Worm (Caenorhabditis elegans) whole organism, L2 larva: Measurements from ENCODE around the gene ref-2.

Source experiments
- C34F6.9 ChIP-seq: fragments of 150-350 bp; optimal IDR thresholded peaks from 2 replicates; lab custom pipeline; 2014; ENCODE audit warnings: missing biosample characterization, missing genetic modification characterization
- F13H6.1 ChIP-seq: sonication (generic microtip); optimal IDR thresholded peaks from 2 replicates; lab custom pipeline; 2016; ENCODE audit warnings: missing genetic modification characterization, missing compliant biosample characterization
- Y55F3AM.14 ChIP-seq: fragments of 200-800 bp; sonication (Bioruptor generic); optimal IDR thresholded peaks from 2 replicates; lab custom pipeline; 2018; ENCODE audit warnings: mild to moderate bottlenecking, missing genetic modification characterization, missing compliant biosample characterization
- ZK546.5 ChIP-seq: sonication (generic microtip); optimal IDR thresholded peaks from 2 replicates; lab custom pipeline; 2017; ENCODE audit warnings: missing biosample characterization, missing genetic modification characterization
- alr-1 ChIP-seq: fragments of 150-350 bp; optimal IDR thresholded peaks from 2 replicates; lab custom pipeline; 2014; ENCODE audit warnings: missing biosample characterization, missing genetic modification characterization
- aly-2 ChIP-seq: fragments of 150-350 bp; optimal IDR thresholded peaks from 2 replicates; lab custom pipeline; 2014; ENCODE audit warnings: missing biosample characterization, missing genetic modification characterization
- blmp-1 ChIP-seq: sonication (generic microtip); optimal IDR thresholded peaks from 2 replicates; lab custom pipeline; 2017; ENCODE audit warnings: missing genetic modification characterization, mild to moderate bottlenecking, missing compliant biosample characterization, antibody characterized with exemption, moderate library complexity; ENCODE audit not compliant: insufficient read depth
- ceh-16 ChIP-seq: fragments of 150-350 bp; optimal IDR thresholded peaks from 2 replicates; lab custom pipeline; 2014; ENCODE audit warnings: missing biosample characterization, missing genetic modification characterization
- ceh-82 ChIP-seq: fragments of 150-350 bp; optimal IDR thresholded peaks from 2 replicates; lab custom pipeline; 2014; ENCODE audit warnings: missing biosample characterization, missing genetic modification characterization
- crh-2 ChIP-seq: sonication (generic microtip); optimal IDR thresholded peaks from 2 replicates; lab custom pipeline; 2017; ENCODE audit warnings: missing biosample characterization, missing genetic modification characterization
- dmd-4 ChIP-seq: sonication (generic microtip); optimal IDR thresholded peaks from 2 replicates; lab custom pipeline; 2017; ENCODE audit warnings: missing biosample characterization, missing genetic modification characterization
- egl-27 ChIP-seq: sonication (generic microtip); optimal IDR thresholded peaks from 3 replicates; lab custom pipeline; 2017; ENCODE audit warnings: missing biosample characterization, missing genetic modification reagents, missing genetic modification characterization
- elt-3 ChIP-seq: sonication (generic microtip); optimal IDR thresholded peaks from 2 replicates; lab custom pipeline; 2017; ENCODE audit warnings: missing biosample characterization, missing genetic modification characterization
- fos-1 ChIP-seq: fragments of 150-350 bp; optimal IDR thresholded peaks from 2 replicates; lab custom pipeline; 2014; ENCODE audit warnings: missing biosample characterization, missing genetic modification characterization
- gmeb-1 ChIP-seq: fragments of 150-350 bp; optimal IDR thresholded peaks from 2 replicates; lab custom pipeline; 2014; ENCODE audit warnings: missing biosample characterization, missing genetic modification characterization
- lsy-2 ChIP-seq, 2 experiments: fragments of 150-350 bp in 1 of 2; sonication (generic microtip) in 1 of 2; optimal IDR thresholded peaks; 2 replicates each; lab custom pipeline; 2014 to 2017; ENCODE audit warnings: missing biosample characterization in 2 of 2, missing genetic modification characterization in 2 of 2
- mab-5 ChIP-seq: fragments of 150-350 bp; optimal IDR thresholded peaks from 2 replicates; lab custom pipeline; 2014; ENCODE audit warnings: missing biosample characterization, missing genetic modification characterization
- mbf-1 ChIP-seq: sonication (generic microtip); optimal IDR thresholded peaks from 2 replicates; lab custom pipeline; 2017; ENCODE audit warnings: missing biosample characterization, missing genetic modification characterization
- nhr-10 ChIP-seq: sonication (generic microtip); optimal IDR thresholded peaks from 2 replicates; lab custom pipeline; 2017; ENCODE audit warnings: missing biosample characterization, missing genetic modification characterization
- nhr-11 ChIP-seq: fragments of 150-350 bp; optimal IDR thresholded peaks from 2 replicates; lab custom pipeline; 2014; ENCODE audit warnings: missing biosample characterization, missing genetic modification characterization
- nhr-23 ChIP-seq: fragments of 150-350 bp; optimal IDR thresholded peaks from 2 replicates; lab custom pipeline; 2014; ENCODE audit warnings: missing biosample characterization, missing genetic modification reagents, missing genetic modification characterization
- nhr-237 ChIP-seq: fragments of 150-350 bp; optimal IDR thresholded peaks from 2 replicates; lab custom pipeline; 2014; ENCODE audit warnings: missing biosample characterization, missing genetic modification characterization
- nhr-6 ChIP-seq: fragments of 150-350 bp; optimal IDR thresholded peaks from 2 replicates; lab custom pipeline; 2014; ENCODE audit warnings: missing biosample characterization, missing genetic modification characterization
- sem-4 ChIP-seq: fragments of 150-350 bp; optimal IDR thresholded peaks from 2 replicates; lab custom pipeline; 2014; ENCODE audit warnings: missing biosample characterization, missing genetic modification reagents, missing genetic modification characterization
- skn-1 ChIP-seq: sonication (generic microtip); optimal IDR thresholded peaks from 2 replicates; lab custom pipeline; 2017; ENCODE audit warnings: missing biosample characterization, missing genetic modification characterization
- sma-3 ChIP-seq: sonication (generic microtip); optimal IDR thresholded peaks from 2 replicates; lab custom pipeline; 2016; ENCODE audit warnings: missing genetic modification reagents, missing genetic modification characterization, missing compliant biosample characterization
- sma-9 ChIP-seq, 2 experiments: fragments of 150-350 bp in 1 of 2; sonication (generic microtip) in 1 of 2; optimal IDR thresholded peaks; 2 replicates each; lab custom pipeline; 2014 to 2016; ENCODE audit warnings: missing genetic modification characterization in 2 of 2, mild to moderate bottlenecking in 1 of 2, missing biosample characterization in 1 of 2, missing compliant biosample characterization in 1 of 2, missing genetic modification reagents in 1 of 2, moderate library complexity in 1 of 2
- snpc-4 ChIP-seq: fragments of 150-350 bp; optimal IDR thresholded peaks from 2 replicates; lab custom pipeline; 2014; ENCODE audit warnings: missing biosample characterization, missing genetic modification characterization
- unc-39 ChIP-seq: fragments of 150-350 bp; optimal IDR thresholded peaks from 2 replicates; lab custom pipeline; 2014; ENCODE audit warnings: missing biosample characterization, missing genetic modification characterization
- unc-62 ChIP-seq: fragments of 150-350 bp; optimal IDR thresholded peaks from 2 replicates; lab custom pipeline; 2014; ENCODE audit warnings: missing biosample characterization, missing genetic modification reagents, missing genetic modification characterization
- zag-1 ChIP-seq: fragments of 150-350 bp; optimal IDR thresholded peaks from 2 replicates; lab custom pipeline; 2014; ENCODE audit warnings: missing biosample characterization, missing genetic modification characterization
- ztf-11 ChIP-seq: sonication (generic microtip); optimal IDR thresholded peaks from 2 replicates; lab custom pipeline; 2017; ENCODE audit warnings: missing biosample characterization, missing genetic modification characterization
- ztf-4 ChIP-seq: fragments of 150-350 bp; optimal IDR thresholded peaks from 2 replicates; lab custom pipeline; 2014; ENCODE audit warnings: missing biosample characterization, missing genetic modification characterization

Gene ref-2

ce11 chrX:7718972-7719371 lies 25.1 kb upstream of the ref-2 start, which contains the start of gene K09F5.6:
Gene K09F5.6, plus strand, starts transcription at chrX:7719272.
- TF ChIP-seq ztf-11 (tag; lab: Kevin White, UChicago) (no peak), crh-2 (no peak)

DNA sequence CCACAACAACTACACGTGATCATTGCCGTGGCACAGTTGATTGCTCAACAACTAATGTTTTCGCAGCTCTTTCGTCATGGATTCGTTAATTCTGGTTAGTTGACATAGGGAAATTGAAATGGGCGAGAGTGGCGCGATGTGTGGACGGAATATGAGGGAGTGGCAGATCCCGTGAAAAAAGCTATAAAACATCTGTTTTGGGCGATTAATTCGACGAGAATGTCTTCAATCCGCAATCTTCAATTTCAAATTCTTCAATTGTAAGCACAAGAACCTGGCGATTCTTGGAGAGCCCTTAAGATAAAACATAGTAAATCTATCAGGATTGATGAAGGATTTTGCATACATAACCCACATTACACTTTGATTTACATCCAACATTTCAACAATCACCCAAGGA lies 23.5 kb upstream of the ref-2 start:
- TF ChIP-seq ztf-4 (tag; lab: Kevin White, UChicago) (no peak), nhr-10 (tag; lab: Kevin White, UChicago) (no peak), dmd-4 (no peak), unc-39 (tag; lab: Kevin White, UChicago) (no peak)
- TF ChIP-seq, all 48 proteins: peak for 0

DNA sequence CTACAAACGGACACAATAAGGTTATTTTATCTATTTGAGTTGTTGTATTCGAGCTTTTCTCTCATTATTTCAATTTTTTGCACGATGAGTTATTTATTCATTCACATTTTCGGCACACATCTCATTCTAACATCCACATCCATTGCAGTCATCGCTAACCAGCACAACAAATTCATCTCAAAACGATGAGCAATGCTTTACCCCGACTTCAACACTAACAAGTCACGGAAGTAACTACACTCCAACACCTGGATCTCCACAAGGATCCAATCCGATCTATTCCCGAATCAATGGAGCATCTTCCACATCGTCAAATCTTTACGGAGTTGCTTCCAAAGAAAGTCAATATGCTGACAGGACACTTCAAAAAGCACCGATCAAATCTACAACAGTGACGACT lies 19.9 kb upstream of the ref-2 start:
- no peak for TF ChIP-seq ceh-16
- no peak for TF ChIP-seq sma-9 (GFP tag; optimal IDR thresholded peaks at IDR 0.05; lab: Kevin White, UChicago)
- TF ChIP-seq sma-9 (tag; optimal IDR thresholded peaks at IDR 0.05; lab: Kevin White, UChicago) = no peak
- no peak for TF ChIP-seq fos-1 (tag; lab: Kevin White, UChicago)
- TF ChIP-seq F13H6.1 (tag; lab: Kevin White, UChicago) = no peak
- TF ChIP-seq sem-4 (tag; lab: Kevin White, UChicago) = no peak
- no peak for TF ChIP-seq nhr-237
- TF ChIP-seq mab-5 = no peak
- TF ChIP-seq elt-3 = no peak
- no peak for TF ChIP-seq nhr-11 (tag; lab: Kevin White, UChicago)
- TF ChIP-seq gmeb-1 (tag; lab: Kevin White, UChicago) = no peak
- no peak for TF ChIP-seq Y55F3AM.14 (GFP tag; lab: Kevin White, UChicago)
- no peak for TF ChIP-seq C34F6.9

ce11 chrX:7725615-7726014 lies 18.4 kb upstream of the ref-2 start, which contains the start of gene spp-14:
Gene spp-14, plus strand, starts transcription at chrX:7725979.
- TF ChIP-seq F13H6.1 (tag; lab: Kevin White, UChicago) = peak; percentile 58
- no peak for TF ChIP-seq nhr-11 (tag; lab: Kevin White, UChicago)
- peak; percentile 49 for TF ChIP-seq gmeb-1 (tag; lab: Kevin White, UChicago)
- peak; percentile 54 for TF ChIP-seq sma-3 (GFP tag; lab: Kevin White, UChicago)
- TF ChIP-seq aly-2 (tag; lab: Kevin White, UChicago) = no peak
- no peak for TF ChIP-seq nhr-6 (tag; lab: Kevin White, UChicago)
- TF ChIP-seq nhr-23 (tag; lab: Kevin White, UChicago) = no peak
- TF ChIP-seq crh-2 = peak; percentile 35
- TF ChIP-seq sma-9 (GFP tag; optimal IDR thresholded peaks at IDR 0.05; lab: Kevin White, UChicago) = peak; percentile 76
- no peak for TF ChIP-seq sma-9 (tag; optimal IDR thresholded peaks at IDR 0.05; lab: Kevin White, UChicago)
- peak; percentile 78 for TF ChIP-seq fos-1 (tag; lab: Kevin White, UChicago)
- TF ChIP-seq unc-62 (GFP tag; lab: Kevin White, UChicago) = no peak

- TF ChIP-seq alr-1 (tag; lab: Kevin White, UChicago) (no peak), gmeb-1 (tag; lab: Kevin White, UChicago) (peak; percentile 34), lsy-2 (tag; optimal IDR thresholded peaks at IDR 0.05; lab: Kevin White, UChicago) (no peak), crh-2 (peak; percentile 15)
Observed at ce11 chrX:7726351-7726750, 17.7 kb upstream of the ref-2 start.

ce11 chrX:7727601-7728000 lies 16.4 kb upstream of the ref-2 start, which contains the start of gene vit-1:
Gene vit-1, plus strand, starts transcription at chrX:7727889.
- TF ChIP-seq ZK546.5 (tag; lab: Kevin White, UChicago) (no peak), dmd-4 (no peak), egl-27 (tag; lab: Kevin White, UChicago) (no peak), crh-2 (no peak), nhr-10 (tag; lab: Kevin White, UChicago) (no peak), C34F6.9 (no peak), blmp-1 (tag; lab: Kevin White, UChicago) (no peak), ceh-82 (tag; lab: Kevin White, UChicago) (no peak), unc-39 (tag; lab: Kevin White, UChicago) (no peak)
- TF ChIP-seq, all 48 proteins: peak for 0

ce11 chrX:7733571-7733970 lies 10.5 kb upstream of the ref-2 start:
- no peak for TF ChIP-seq sma-9 (GFP tag; optimal IDR thresholded peaks at IDR 0.05; lab: Kevin White, UChicago)
- TF ChIP-seq sma-9 (tag; optimal IDR thresholded peaks at IDR 0.05; lab: Kevin White, UChicago) = no peak
- TF ChIP-seq nhr-11 (tag; lab: Kevin White, UChicago) = no peak
- no peak for TF ChIP-seq mbf-1
- TF ChIP-seq C34F6.9 = no peak
- no peak for TF ChIP-seq skn-1 (tag; lab: Kevin White, UChicago)
- TF ChIP-seq ceh-16 = no peak
- TF ChIP-seq ZK546.5 (tag; lab: Kevin White, UChicago) = no peak
- TF ChIP-seq snpc-4 (tag; lab: Kevin White, UChicago) = no peak
- TF ChIP-seq zag-1 (tag; lab: Kevin White, UChicago) = no peak
- TF ChIP-seq crh-2 = no peak
- TF ChIP-seq alr-1 (tag; lab: Kevin White, UChicago) = no peak
